Worm (Caenorhabditis elegans) whole organism, L4/young adult: ENCODE results near the gene F31E9.6.
"Not testable (repeated sequence)": the region's sequence is repeated elsewhere in the genome, so short reads cannot be mapped to it uniquely, and the experiment has no call there.

Source experiments
- W03F9.2 ChIP-seq: fragments of 150-350 bp; optimal IDR thresholded peaks from 2 replicates; lab custom pipeline; 2014; ENCODE audit warnings: missing biosample characterization, missing genetic modification characterization
- dao-5 ChIP-seq: sonication (generic microtip); optimal IDR thresholded peaks from 2 replicates; lab custom pipeline; 2016; ENCODE audit warnings: missing genotype, missing genetic modification characterization, moderate library complexity, missing compliant biosample characterization
- him-1 ChIP-seq: sonication (generic microtip); optimal IDR thresholded peaks from 2 replicates; lab custom pipeline; 2016; ENCODE audit warnings: missing genotype, missing genetic modification reagents, missing genetic modification characterization, missing compliant biosample characterization

- TF ChIP-seq W03F9.2 (tag; lab: Kevin White, UChicago); him-1; dao-5: not testable (repeated sequence)
Measured at ce11 chrV:17264855-17265254, 50.1 kb downstream of the F31E9.6 start, which contains the start of gene K10G4.3.
